Fruit fly (Drosophila melanogaster) whole organism, embryonic: ENCODE measurements around the gene nudC.

Experiments used
- Antp ChIP-seq: fragments of 200-800 bp; sonication (Bioruptor generic); optimal IDR thresholded peaks from 3 replicates; lab custom pipeline; 2016; ENCODE audit warnings: missing biosample characterization, missing genetic modification characterization
- Bdp1 ChIP-seq: fragments of 200-800 bp; sonication (Bioruptor generic); optimal IDR thresholded peaks from 3 replicates; lab custom pipeline; 2016; ENCODE audit warnings: missing biosample characterization, missing genetic modification characterization
- CG10267 ChIP-seq: fragments of 200-800 bp; sonication (Bioruptor generic); optimal IDR thresholded peaks from 2 replicates; lab custom pipeline; 2018; ENCODE audit warnings: missing biosample characterization, mild to moderate bottlenecking, missing genetic modification characterization, moderate library complexity
- CG10366 ChIP-seq: fragments of 200-800 bp; sonication (Bioruptor generic); IDR thresholded peaks from 2 replicates; pipeline ENCODE4 v1.3.6; 2022; ENCODE audit warnings: missing biosample characterization, missing genetic modification characterization
- CG11093 ChIP-seq: fragments of 200-800 bp; sonication (Bioruptor generic); IDR thresholded peaks from 3 replicates; pipeline ENCODE4 v1.3.6; 2022; ENCODE audit warnings: missing biosample characterization, missing genetic modification characterization
- CG1233 ChIP-seq: fragments of 200-800 bp; sonication (Bioruptor generic); optimal IDR thresholded peaks from 4 replicates; lab custom pipeline; 2018; ENCODE audit warnings: missing biosample characterization, mild to moderate bottlenecking, missing genetic modification characterization
- CG13424 ChIP-seq: fragments of 200-800 bp; sonication (Bioruptor generic); optimal IDR thresholded peaks from 2 replicates; lab custom pipeline; 2019; ENCODE audit warnings: missing biosample characterization, mild to moderate bottlenecking, missing genetic modification characterization, moderate library complexity
- CG15479 ChIP-seq: fragments of 200-800 bp; sonication (Bioruptor generic); optimal IDR thresholded peaks from 3 replicates; lab custom pipeline; 2019; ENCODE audit warnings: missing biosample characterization, mild to moderate bottlenecking, missing genetic modification characterization, moderate library complexity
- CG1603 ChIP-seq: fragments of 200-800 bp; sonication (Bioruptor generic); optimal IDR thresholded peaks from 2 replicates; lab custom pipeline; 2019; ENCODE audit warnings: missing biosample characterization, mild to moderate bottlenecking, missing genetic modification characterization, moderate library complexity
- CG17186 ChIP-seq: fragments of 200-800 bp; sonication (Bioruptor generic); optimal IDR thresholded peaks from 3 replicates; lab custom pipeline; 2017; ENCODE audit warnings: missing biosample characterization, missing genetic modification reagents, missing genetic modification characterization
- CG1792 ChIP-seq: fragments of 200-800 bp; sonication (Bioruptor generic); optimal IDR thresholded peaks from 2 replicates; lab custom pipeline; 2016; ENCODE audit warnings: missing biosample characterization, missing genetic modification characterization
- CG2678 ChIP-seq: fragments of 200-800 bp; sonication (Bioruptor generic); optimal IDR thresholded peaks from 3 replicates; lab custom pipeline; 2019; ENCODE audit warnings: missing biosample characterization, mild to moderate bottlenecking, missing genetic modification characterization, moderate library complexity
- CG30431 ChIP-seq: fragments of 200-800 bp; sonication (Bioruptor generic); optimal IDR thresholded peaks from 2 replicates; lab custom pipeline; 2017; ENCODE audit warnings: missing biosample characterization, missing genetic modification characterization
- CG43689 ChIP-seq: fragments of 200-800 bp; sonication (Bioruptor generic); IDR thresholded peaks from 2 replicates; pipeline ENCODE4 v1.3.6; 2022; ENCODE audit warnings: missing biosample characterization, missing genetic modification characterization
- CG4424 ChIP-seq: fragments of 200-800 bp; sonication (Bioruptor generic); optimal IDR thresholded peaks from 3 replicates; lab custom pipeline; 2016; ENCODE audit warnings: missing biosample characterization, missing genetic modification characterization
- CG6272 ChIP-seq: fragments of 200-800 bp; sonication (Bioruptor generic); IDR thresholded peaks from 2 replicates; pipeline ENCODE4 v1.3.6; 2022; ENCODE audit warnings: missing biosample characterization, missing genetic modification characterization
- CG6689 ChIP-seq: fragments of 200-800 bp; sonication (Bioruptor generic); IDR thresholded peaks from 2 replicates; pipeline ENCODE4 v1.3.6; 2022; ENCODE audit warnings: missing biosample characterization, missing genetic modification characterization
- CG7271 ChIP-seq: fragments of 200-800 bp; sonication (Bioruptor generic); optimal IDR thresholded peaks from 2 replicates; lab custom pipeline; 2018; ENCODE audit warnings: missing biosample characterization, mild to moderate bottlenecking, missing genetic modification characterization, moderate library complexity
- CG8281 ChIP-seq: fragments of 200-800 bp; sonication (Bioruptor generic); optimal IDR thresholded peaks from 2 replicates; lab custom pipeline; 2018; ENCODE audit warnings: missing biosample characterization, mild to moderate bottlenecking, missing genetic modification characterization, moderate library complexity
- CG9817 ChIP-seq: fragments of 200-800 bp; sonication (Bioruptor generic); optimal IDR thresholded peaks from 2 replicates; lab custom pipeline; 2018; ENCODE audit warnings: missing biosample characterization, mild to moderate bottlenecking, missing genetic modification characterization, moderate library complexity
- Chrac-16 ChIP-seq: fragments of 200-800 bp; sonication (Bioruptor generic); optimal IDR thresholded peaks from 3 replicates; lab custom pipeline; 2016; ENCODE audit warnings: missing biosample characterization, missing genetic modification characterization
- D19A ChIP-seq: fragments of 200-800 bp; optimal IDR thresholded peaks from 3 replicates; lab custom pipeline; 2019; ENCODE audit warnings: missing biosample characterization, mild to moderate bottlenecking, missing genetic modification characterization, moderate library complexity
- D19B ChIP-seq: fragments of 200-800 bp; sonication (Bioruptor generic); optimal IDR thresholded peaks from 2 replicates; lab custom pipeline; 2017; ENCODE audit warnings: missing biosample characterization, mild to moderate bottlenecking, missing genetic modification characterization
- E2f1 ChIP-seq: fragments of 200-800 bp; sonication (Bioruptor generic); IDR thresholded peaks from 2 replicates; pipeline ENCODE4 v1.3.6; 2022; ENCODE audit warnings: missing biosample characterization, missing genetic modification characterization
- E2f2 ChIP-seq: fragments of 200-800 bp; sonication (Bioruptor generic); IDR thresholded peaks from 2 replicates; pipeline ENCODE4 v1.3.6; 2022; ENCODE audit warnings: missing biosample characterization, missing genetic modification characterization
- HLH3B ChIP-seq: fragments of 200-800 bp; sonication (Bioruptor generic); IDR thresholded peaks from 2 replicates; pipeline ENCODE4 v1.3.6; 2022; ENCODE audit warnings: missing biosample characterization, missing genetic modification characterization
- Jarid2 ChIP-seq: fragments of 200-800 bp; sonication (Bioruptor generic); optimal IDR thresholded peaks from 3 replicates; lab custom pipeline; 2017; ENCODE audit warnings: mild to moderate bottlenecking, missing biosample characterization, missing genetic modification reagents, missing genetic modification characterization
- NfI ChIP-seq: fragments of 200-800 bp; sonication (Bioruptor generic); optimal IDR thresholded peaks from 3 replicates; lab custom pipeline; 2018; ENCODE audit warnings: missing biosample characterization, mild to moderate bottlenecking, missing genetic modification characterization, moderate library complexity
- Trl ChIP-seq, 3 experiments: fragments of >200 bp in 2 of 3; fragments of 200-800 bp in 1 of 3; sonication (Bioruptor generic) in 1 of 3; optimal IDR thresholded peaks; 2 replicates in 1 of 3; 3 replicates in 2 of 3; lab custom pipeline; 2016 to 2017; ENCODE audit warnings: missing biosample characterization in 1 of 3, missing genetic modification characterization in 1 of 3
- bab2 ChIP-seq: fragments of 200-800 bp; sonication (Bioruptor generic); optimal IDR thresholded peaks from 2 replicates; lab custom pipeline; 2016; ENCODE audit warnings: missing biosample characterization, missing genetic modification characterization
- bsh ChIP-seq, 2 experiments: fragments of 200-800 bp; sonication (Bioruptor generic); optimal IDR thresholded peaks; 2 replicates each; lab custom pipeline; 2017 to 2018; ENCODE audit warnings: mild to moderate bottlenecking in 2 of 2, missing biosample characterization in 2 of 2, missing genetic modification characterization in 2 of 2, moderate library complexity in 1 of 2
- ci ChIP-seq: fragments of 200-800 bp; sonication (Bioruptor generic); IDR thresholded peaks from 3 replicates; pipeline ENCODE4 v1.3.6; 2022; ENCODE audit warnings: missing biosample characterization, missing genetic modification characterization
- gcm ChIP-seq: fragments of 200-800 bp; sonication (Bioruptor generic); optimal IDR thresholded peaks from 2 replicates; lab custom pipeline; 2019; ENCODE audit warnings: missing biosample characterization, mild to moderate bottlenecking, missing genetic modification characterization, moderate library complexity
- hkb ChIP-seq, 2 experiments: fragments of 200-800 bp in 1 of 2; fragments of >200 bp in 1 of 2; sonication (Bioruptor generic) in 1 of 2; IDR thresholded peaks in 1 of 2; optimal IDR thresholded peaks in 1 of 2; 2 replicates each; pipeline versions ENCODE4 v1.3.6 to Lab custom; 2017 to 2022; ENCODE audit warnings: missing biosample characterization in 1 of 2, missing genetic modification characterization in 1 of 2
- hth ChIP-seq: fragments of >200 bp; optimal IDR thresholded peaks from 2 replicates; lab custom pipeline; 2017; ENCODE audit warnings: inconsistent platforms
- nerfin-2 ChIP-seq: fragments of 200-800 bp; sonication (Bioruptor generic); IDR thresholded peaks from 2 replicates; pipeline ENCODE4 v1.3.6; 2022; ENCODE audit warnings: missing biosample characterization, missing genetic modification characterization; ENCODE audit not compliant: partially characterized antibody
- nmo ChIP-seq: fragments of 200-800 bp; sonication (Bioruptor generic); optimal IDR thresholded peaks from 2 replicates; lab custom pipeline; 2018; ENCODE audit warnings: missing biosample characterization, mild to moderate bottlenecking, missing genetic modification characterization, moderate library complexity
- onecut ChIP-seq: fragments of 200-800 bp; sonication (Bioruptor generic); IDR thresholded peaks from 2 replicates; pipeline ENCODE4 v1.3.6; 2022; ENCODE audit warnings: missing biosample characterization, missing genetic modification characterization
- org-1 ChIP-seq: fragments of 200-800 bp; sonication (Bioruptor generic); optimal IDR thresholded peaks from 2 replicates; lab custom pipeline; 2017; ENCODE audit warnings: missing biosample characterization, missing genetic modification characterization
- phol ChIP-seq: fragments of 200-800 bp; sonication (Bioruptor generic); optimal IDR thresholded peaks from 3 replicates; lab custom pipeline; 2018; ENCODE audit warnings: missing biosample characterization, mild to moderate bottlenecking, missing genetic modification characterization, moderate library complexity
- prd ChIP-seq, 3 experiments: fragments of >200 bp in 2 of 3; fragments of 200-800 bp in 1 of 3; sonication (Bioruptor generic) in 1 of 3; optimal IDR thresholded peaks in 2 of 3; IDR thresholded peaks in 1 of 3; 2 replicates in 2 of 3; 3 replicates in 1 of 3; pipeline versions ENCODE4 v1.3.6 to Lab custom; 2017 to 2022; ENCODE audit warnings: missing biosample characterization in 1 of 3, missing genetic modification characterization in 1 of 3
- rib ChIP-seq: fragments of 200-800 bp; sonication (Bioruptor generic); IDR thresholded peaks from 2 replicates; pipeline ENCODE4 v1.3.6; 2022; ENCODE audit warnings: missing biosample characterization, missing genetic modification characterization
- slbo ChIP-seq: fragments of 200-800 bp; sonication (Bioruptor generic); IDR thresholded peaks from 2 replicates; pipeline ENCODE4 v1.3.6; 2022; ENCODE audit warnings: missing biosample characterization, missing genetic modification characterization
- slou ChIP-seq: fragments of 200-800 bp; sonication (Bioruptor generic); optimal IDR thresholded peaks from 3 replicates; lab custom pipeline; 2016; ENCODE audit warnings: missing biosample characterization, missing genetic modification characterization
- tap ChIP-seq: fragments of 200-800 bp; optimal IDR thresholded peaks from 3 replicates; lab custom pipeline; 2019; ENCODE audit warnings: missing biosample characterization, mild to moderate bottlenecking, missing genetic modification characterization, moderate library complexity
- unpg ChIP-seq: fragments of 200-800 bp; sonication (Bioruptor generic); optimal IDR thresholded peaks from 3 replicates; lab custom pipeline; 2018; ENCODE audit warnings: missing biosample characterization, mild to moderate bottlenecking, missing genetic modification characterization, moderate library complexity
- zfh1 ChIP-seq: fragments of 200-800 bp; sonication (Bioruptor generic); IDR thresholded peaks from 3 replicates; pipeline ENCODE4 v1.3.6; 2022; ENCODE audit warnings: missing biosample characterization, missing genetic modification characterization

nudC gene

DNA sequence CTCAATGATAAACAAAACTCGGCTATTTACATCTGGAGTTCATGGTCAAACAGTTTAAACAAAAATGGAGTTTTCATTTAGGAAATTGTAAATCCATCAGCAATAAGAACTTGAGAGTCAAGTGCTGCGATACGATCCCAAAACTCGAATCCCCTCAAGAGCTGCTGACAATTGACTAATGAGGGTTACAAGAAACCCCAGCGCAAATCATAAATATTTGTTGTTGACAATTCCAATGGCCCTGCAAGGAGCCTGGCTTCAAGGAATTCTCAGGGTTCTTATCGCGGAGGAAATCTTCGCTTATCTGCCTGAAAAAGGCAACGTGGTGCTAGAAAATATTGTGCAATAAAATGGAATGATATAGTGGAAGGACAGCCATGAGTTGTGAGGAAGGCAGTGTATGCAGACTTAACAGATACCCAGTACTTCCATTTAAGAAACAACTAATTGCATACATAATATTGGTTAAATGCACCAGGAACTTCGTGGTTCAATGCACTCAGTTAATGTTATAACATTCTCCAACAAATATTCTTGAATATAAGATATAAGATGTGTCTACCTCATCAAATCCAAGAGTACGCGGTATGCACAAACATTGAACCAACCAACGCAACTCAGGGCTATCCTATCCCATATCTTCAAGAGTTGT, 36.7 kb upstream of the nudC start (continued):
- TF ChIP-seq D19A (tag; lab: Kevin White, UChicago), result peak; percentile 43
- peak; percentile 40; the same call in 1 of the 2 replicates for TF ChIP-seq HLH3B
- 0 out of 2 replicates have a peak, but pooled peaks have one; percentile 12 for TF ChIP-seq onecut (GFP tag; lab: Robert Waterston, UW)
- peak; percentile 66 for TF ChIP-seq CG6689
- TF ChIP-seq slou (GFP tag; lab: Kevin White, UChicago), result no peak
- peak; percentile 15 for TF ChIP-seq CG30431 (GFP tag; lab: Kevin White, UChicago)
- TF ChIP-seq phol (tag; lab: Kevin White, UChicago), result peak; percentile 66
- TF ChIP-seq D19B, result peak; percentile 82
- peak; percentile 38 for TF ChIP-seq Antp (GFP tag; lab: Kevin White, UChicago)
- no peak for TF ChIP-seq prd (optimal IDR thresholded peaks at IDR 0.05; lab: Kevin White, UChicago)
- peak; percentile 77 for TF ChIP-seq prd (GFP tag; IDR thresholded peaks at IDR 0.05; lab: Robert Waterston, UW)
- TF ChIP-seq gcm (GFP tag; lab: Kevin White, UChicago), result no peak
- no peak for TF ChIP-seq CG17186 (GFP tag; lab: Kevin White, UChicago)
- TF ChIP-seq CG9817 (tag; lab: Kevin White, UChicago), result no peak
- no peak for TF ChIP-seq CG1792 (GFP tag; lab: Kevin White, UChicago)
- no peak for TF ChIP-seq E2f1 (GFP tag; lab: Robert Waterston, UW)
- peak; percentile 31 for TF ChIP-seq CG7271 (tag; lab: Kevin White, UChicago)
- TF ChIP-seq CG13424, result peak; percentile 4
- TF ChIP-seq ci, result 0 out of 3 replicates have a peak, but pooled peaks have one; percentile 37
- TF ChIP-seq rib (GFP tag; lab: Robert Waterston, UW), result 0 out of 2 replicates have a peak, but pooled peaks have one; percentile 24
- TF ChIP-seq Bdp1 (GFP tag; lab: Kevin White, UChicago), result no peak
- no peak for TF ChIP-seq CG6272
- TF ChIP-seq Jarid2 (GFP tag; lab: Kevin White, UChicago), result no peak
- TF ChIP-seq nerfin-2, result no peak
- peak; percentile 84 for TF ChIP-seq hth (lab: Kevin White, UChicago)
- TF ChIP-seq CG15479 (GFP tag; lab: Kevin White, UChicago), result peak; percentile 60
- TF ChIP-seq nmo (GFP tag; lab: Kevin White, UChicago), result peak; percentile 59
- TF ChIP-seq slbo (GFP tag; lab: Robert Waterston, UW), result peak; percentile 9; the same call in 1 of the 2 replicates
- 0 out of 3 replicates have a peak, but pooled peaks have one; percentile 31 for TF ChIP-seq CG11093
- peak; percentile 42 for TF ChIP-seq Chrac-16 (GFP tag; lab: Kevin White, UChicago)
- peak; percentile 27; the same call in 1 of the 2 replicates for TF ChIP-seq E2f2
- TF ChIP-seq bab2, result peak; percentile 23
- no peak for TF ChIP-seq hkb (optimal IDR thresholded peaks at IDR 0.05; lab: Kevin White, UChicago)
- 0 out of 2 replicates have a peak, but pooled peaks have one; percentile 28 for TF ChIP-seq hkb (GFP tag; IDR thresholded peaks at IDR 0.05; lab: Robert Waterston, UW)
- peak; percentile 22 for TF ChIP-seq CG4424
- TF ChIP-seq NfI (GFP tag; lab: Kevin White, UChicago), result no peak
- peak; percentile 42 for TF ChIP-seq CG10267 (tag; lab: Kevin White, UChicago)
- TF ChIP-seq CG8281 (tag; lab: Kevin White, UChicago), result peak; percentile 4
- TF ChIP-seq CG43689 (GFP tag; lab: Robert Waterston, UW), result no peak
- TF ChIP-seq bsh (GFP tag; optimal IDR thresholded peaks at IDR 0.05; lab: Kevin White, UChicago), result peak in 1 of 2 experiments; percentile 46
- TF ChIP-seq CG2678, result peak; percentile 50
- TF ChIP-seq CG1233, result peak; percentile 44
- peak; percentile 49 for TF ChIP-seq unpg (GFP tag; lab: Kevin White, UChicago)
- peak; percentile 20; the same call in 1 of the 2 replicates for TF ChIP-seq CG10366
- TF ChIP-seq Trl (optimal IDR thresholded peaks at IDR 0.05; lab: Kevin White, UChicago), result no peak
- TF ChIP-seq Trl (GFP tag; optimal IDR thresholded peaks at IDR 0.05; lab: Kevin White, UChicago), result peak; percentile 14
- peak; percentile 19 for TF ChIP-seq tap (tag; lab: Kevin White, UChicago)
- peak; percentile 34 for TF ChIP-seq org-1
- TF ChIP-seq zfh1 (GFP tag; lab: Robert Waterston, UW), result peak; percentile 63; the same call in 2 of the 3 replicates
- peak; percentile 83 for TF ChIP-seq CG1603 (tag; lab: Kevin White, UChicago)
